Worm (Caenorhabditis elegans): ENCODE data around the gene oac-48.

- TF ChIP-seq nhr-12 (tag; optimal IDR thresholded peaks at IDR 0.05): no peak
- TF ChIP-seq zag-1 (tag; optimal IDR thresholded peaks at IDR 0.05): no peak
- TF ChIP-seq snpc-4 (tag; optimal IDR thresholded peaks at IDR 0.05): no peak
- TF ChIP-seq crh-2 (tag; optimal IDR thresholded peaks at IDR 0.05): no peak
- TF ChIP-seq nhr-129 (tag; optimal IDR thresholded peaks at IDR 0.05): no peak
- TF ChIP-seq nhr-23 (tag; optimal IDR thresholded peaks at IDR 0.05): no peak
- no peak for TF ChIP-seq lin-11 (tag; optimal IDR thresholded peaks at IDR 0.05)
- TF ChIP-seq mab-5 (tag; optimal IDR thresholded peaks at IDR 0.05): peak; percentile 98
- TF ChIP-seq blmp-1 (tag; optimal IDR thresholded peaks at IDR 0.05; ENCODE audit: insufficient read depth): no peak
Measured at ce11 chrIV:13694600-13694999, 21.0 kb downstream of the oac-48 start.
